Fruit fly (Drosophila melanogaster) whole organism: ENCODE measurements around the gene CG14710.

ENCODE experiments used
- CG8478 ChIP-seq: fragments of >200 bp; optimal IDR thresholded peaks from 2 replicates; lab custom pipeline; 2018; ENCODE audit warnings: inconsistent platforms
- Dll ChIP-seq: fragments of >200 bp; optimal IDR thresholded peaks from 2 replicates; lab custom pipeline; 2017
- EcR ChIP-seq, 2 experiments: fragments of >200 bp; optimal IDR thresholded peaks; 2 replicates each; lab custom pipeline; 2017; ENCODE audit warnings: missing biosample characterization in 2 of 2, missing genetic modification characterization in 2 of 2, missing genetic modification reagents in 2 of 2
- pan ChIP-seq: fragments of >200 bp; optimal IDR thresholded peaks from 2 replicates; lab custom pipeline; 2017
- psq ChIP-seq: fragments of >200 bp; optimal IDR thresholded peaks from 2 replicates; lab custom pipeline; 2017
- usp ChIP-seq: fragments of >200 bp; optimal IDR thresholded peaks from 2 replicates; lab custom pipeline; 2017; ENCODE audit warnings: missing biosample characterization, missing genetic modification characterization, mixed read lengths

Gene CG14710

DNA sequence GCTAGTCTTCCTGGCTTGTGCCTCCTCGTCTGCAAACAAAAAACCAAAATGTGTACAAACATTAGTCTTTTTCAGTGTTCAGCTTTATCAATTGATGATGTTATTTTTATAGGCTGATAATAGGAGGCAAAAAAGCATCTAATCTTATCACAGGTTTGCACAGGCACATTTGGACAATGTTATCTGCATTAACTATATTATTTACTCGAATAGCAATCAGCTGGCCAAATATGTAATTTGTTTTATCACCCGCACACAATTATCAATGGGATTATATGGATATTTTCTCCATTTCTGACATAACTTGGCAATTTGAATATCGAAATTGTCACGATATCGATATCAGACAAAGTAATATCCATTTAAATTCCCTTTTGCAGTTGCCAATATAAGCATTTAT lies 17.7 kb downstream of the CG14710 start:
- no peak for TF ChIP-seq Dll (lab: Kevin White, UChicago)
- TF ChIP-seq usp (GFP tag; lab: Kevin White, UChicago): no peak
- TF ChIP-seq EcR (GFP tag; optimal IDR thresholded peaks at IDR 0.05; lab: Kevin White, UChicago): no peak
- no peak for TF ChIP-seq pan (lab: Kevin White, UChicago)
- no peak for TF ChIP-seq CG8478 (lab: Kevin White, UChicago)
- no peak for TF ChIP-seq psq (lab: Kevin White, UChicago)

dm6 chr3R:11639946-11640588 lies 20.2 kb downstream of the CG14710 start:
- TF ChIP-seq EcR (GFP tag; optimal IDR thresholded peaks at IDR 0.05; lab: Kevin White, UChicago) (no peak), usp (GFP tag; lab: Kevin White, UChicago) (no peak), Dll (lab: Kevin White, UChicago) (no peak)

- TF ChIP-seq CG8478 (lab: Kevin White, UChicago) (no peak), usp (GFP tag; lab: Kevin White, UChicago) (no peak), pan (lab: Kevin White, UChicago) (no peak), psq (lab: Kevin White, UChicago) (no peak), EcR (GFP tag; optimal IDR thresholded peaks at IDR 0.05; lab: Kevin White, UChicago) (no peak), Dll (lab: Kevin White, UChicago) (no peak)
Observed at dm6 chr3R:11646826-11647225, 26.9 kb downstream of the CG14710 start.

DNA sequence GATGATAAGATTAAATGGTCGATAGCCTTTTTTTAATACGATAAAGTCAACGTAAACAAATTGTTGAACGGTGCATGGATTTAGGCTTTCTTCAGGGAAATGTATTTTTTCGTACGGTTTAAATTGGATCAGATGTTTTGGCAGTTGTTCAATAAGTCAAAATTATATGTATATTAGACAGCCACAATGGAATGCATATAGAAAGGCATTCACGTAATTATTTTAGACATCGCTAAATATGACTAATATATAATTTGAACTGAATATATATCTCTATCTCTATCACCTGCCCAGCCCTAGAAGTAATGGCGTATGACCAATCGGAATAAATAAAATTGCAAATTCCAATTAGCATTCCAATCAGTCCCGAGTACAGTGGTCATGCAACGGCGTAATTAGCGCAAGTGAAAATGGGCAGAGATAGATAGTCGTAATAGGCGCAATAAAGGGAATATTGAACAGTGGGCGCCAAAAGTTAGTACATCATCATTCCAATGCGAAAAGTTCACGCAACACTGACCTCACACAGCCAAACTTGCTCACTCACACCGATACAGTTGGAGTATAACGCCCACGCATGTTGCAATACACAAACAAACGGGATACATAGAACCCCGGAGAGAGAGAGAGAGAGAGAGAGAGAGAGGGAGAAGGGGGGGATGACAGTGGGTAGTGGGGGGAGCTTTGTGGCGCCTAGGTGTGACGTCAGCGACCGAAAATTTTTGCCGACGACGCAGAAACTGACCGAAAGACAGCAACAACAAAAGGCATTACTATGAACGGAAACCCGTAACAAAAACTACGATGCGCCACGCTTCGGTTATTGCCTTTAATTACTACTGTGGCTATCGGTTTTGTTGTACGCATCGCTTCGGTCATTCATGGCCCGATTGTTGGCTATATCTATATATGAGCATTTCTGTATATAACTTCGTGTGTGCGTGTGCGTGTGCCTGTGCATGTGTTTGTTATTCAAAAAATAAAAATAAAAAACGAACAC lies 28.8 kb downstream of the CG14710 start:
- TF ChIP-seq EcR (GFP tag; optimal IDR thresholded peaks at IDR 0.05; lab: Kevin White, UChicago): peak in 1 of 2 experiments; percentile 12
- TF ChIP-seq pan (lab: Kevin White, UChicago): no peak

dm6 chr3R:11649449-11649848 lies 29.6 kb downstream of the CG14710 start:
- TF ChIP-seq usp (GFP tag; lab: Kevin White, UChicago) (no peak), CG8478 (lab: Kevin White, UChicago) (no peak), pan (lab: Kevin White, UChicago) (no peak), psq (lab: Kevin White, UChicago) (no peak), EcR (GFP tag; optimal IDR thresholded peaks at IDR 0.05; lab: Kevin White, UChicago) (no peak), Dll (lab: Kevin White, UChicago) (no peak)

- TF ChIP-seq pan (lab: Kevin White, UChicago): no peak
- no peak for TF ChIP-seq EcR (GFP tag; optimal IDR thresholded peaks at IDR 0.05; lab: Kevin White, UChicago)
- TF ChIP-seq Dll (lab: Kevin White, UChicago): no peak
- no peak for TF ChIP-seq CG8478 (lab: Kevin White, UChicago)
- no peak for TF ChIP-seq psq (lab: Kevin White, UChicago)
- no peak for TF ChIP-seq usp (GFP tag; lab: Kevin White, UChicago)
Observed at dm6 chr3R:11650105-11651039, 30.5 kb downstream of the CG14710 start, which contains the start of the genes Csk and Elp1. Gene Csk, minus strand, starts transcription at chr3R:11650706. Gene Elp1, plus strand, starts transcription at chr3R:11650971.

- no peak for TF ChIP-seq usp (GFP tag; lab: Kevin White, UChicago)
- TF ChIP-seq EcR (GFP tag; optimal IDR thresholded peaks at IDR 0.05; lab: Kevin White, UChicago): no peak
- no peak for TF ChIP-seq CG8478 (lab: Kevin White, UChicago)
- TF ChIP-seq Dll (lab: Kevin White, UChicago): no peak
- TF ChIP-seq psq (lab: Kevin White, UChicago): no peak
- TF ChIP-seq pan (lab: Kevin White, UChicago): no peak
Observed at dm6 chr3R:11655873-11656374, 36.0 kb downstream of the CG14710 start, which contains the start of gene CG42327. Gene CG42327, plus strand, starts transcription at chr3R:11656149.

DNA sequence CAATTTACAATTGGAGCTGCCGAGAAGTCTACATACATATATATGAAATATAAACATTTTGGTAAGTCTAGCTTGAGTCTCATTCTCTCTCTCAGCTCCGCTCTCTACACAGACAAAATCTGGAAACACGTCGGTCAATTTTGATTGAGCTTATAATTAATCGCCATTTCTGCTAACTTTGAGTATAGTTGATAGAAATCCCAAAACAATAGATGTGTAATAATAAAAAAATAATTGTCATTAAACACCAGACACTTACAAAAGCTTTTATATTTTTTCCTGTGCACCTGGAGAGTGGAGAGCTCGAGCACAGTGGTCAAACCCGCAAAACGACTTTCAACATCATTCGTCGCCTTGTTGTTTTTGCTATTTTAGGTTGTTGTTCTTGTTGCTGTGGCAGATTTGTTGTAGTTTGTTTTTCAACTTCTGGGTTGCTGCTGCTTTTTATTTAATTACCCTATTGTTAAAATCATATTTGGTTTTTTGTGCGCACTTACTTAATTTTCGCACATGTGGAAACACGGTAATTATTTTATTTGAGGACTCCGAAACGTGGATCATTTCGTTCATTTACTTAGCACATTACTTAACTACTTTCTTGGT lies 36.8 kb downstream of the CG14710 start:
- no peak for TF ChIP-seq psq (lab: Kevin White, UChicago)
- TF ChIP-seq usp (GFP tag; lab: Kevin White, UChicago): no peak
- TF ChIP-seq pan (lab: Kevin White, UChicago): no peak
- no peak for TF ChIP-seq CG8478 (lab: Kevin White, UChicago)
- no peak for TF ChIP-seq Dll (lab: Kevin White, UChicago)
- TF ChIP-seq EcR (GFP tag; optimal IDR thresholded peaks at IDR 0.05; lab: Kevin White, UChicago): no peak

DNA sequence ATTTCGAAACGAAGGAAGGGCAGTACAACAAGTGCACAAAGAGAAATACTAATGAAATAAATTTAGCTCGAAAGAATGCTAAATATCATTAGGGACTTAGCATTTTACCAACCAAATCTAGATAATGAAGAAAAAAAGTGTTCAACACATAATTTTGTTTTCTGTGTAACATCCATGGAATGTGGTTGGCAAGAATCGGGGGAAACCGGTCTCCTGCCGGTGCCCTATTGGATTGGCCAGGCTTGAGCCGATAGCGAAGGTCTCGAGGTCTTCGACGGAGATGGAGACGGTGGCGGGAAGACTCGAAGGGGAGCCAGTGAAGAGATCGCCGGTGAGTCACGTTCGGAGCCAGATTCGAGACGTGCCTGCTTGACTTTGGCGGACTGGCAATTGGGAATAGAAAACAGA lies 37.9 kb downstream of the CG14710 start:
- no peak for TF ChIP-seq Dll (lab: Kevin White, UChicago)
- TF ChIP-seq CG8478 (lab: Kevin White, UChicago): no peak
- no peak for TF ChIP-seq EcR (GFP tag; optimal IDR thresholded peaks at IDR 0.05; lab: Kevin White, UChicago)

- TF ChIP-seq pan (lab: Kevin White, UChicago) (no peak), usp (GFP tag; lab: Kevin White, UChicago) (no peak), psq (lab: Kevin White, UChicago) (no peak), CG8478 (lab: Kevin White, UChicago) (no peak), Dll (lab: Kevin White, UChicago) (no peak), EcR (GFP tag; optimal IDR thresholded peaks at IDR 0.05; lab: Kevin White, UChicago) (no peak)
Observed at dm6 chr3R:11661187-11661586, 41.3 kb downstream of the CG14710 start.
